Worm (Caenorhabditis elegans) whole organism, early embryonic: ENCODE results near the gene F29A7.4.

Experiments used
- B0310.2 ChIP-seq: sonication (generic microtip); optimal IDR thresholded peaks from 2 replicates; lab custom pipeline; 2016; ENCODE audit warnings: mild to moderate bottlenecking, missing genetic modification characterization, missing compliant biosample characterization
- F13C5.2 ChIP-seq: sonication (generic microtip); optimal IDR thresholded peaks from 2 replicates; lab custom pipeline; 2017; ENCODE audit warnings: mild to moderate bottlenecking, missing genetic modification characterization, inconsistent platforms, missing compliant biosample characterization
- aly-1 ChIP-seq: sonication (generic microtip); optimal IDR thresholded peaks from 2 replicates; lab custom pipeline; 2016; ENCODE audit warnings: missing genetic modification characterization, missing compliant biosample characterization
- ama-1 ChIP-seq: fragments of 150-350 bp; optimal IDR thresholded peaks from 2 replicates; lab custom pipeline; 2014
- ceh-13 ChIP-seq: fragments of 200-800 bp; sonication (Bioruptor generic); optimal IDR thresholded peaks from 2 replicates; lab custom pipeline; 2018; ENCODE audit warnings: mild to moderate bottlenecking, missing genetic modification characterization, missing compliant biosample characterization
- ceh-36 ChIP-seq: sonication (generic microtip); optimal IDR thresholded peaks from 2 replicates; lab custom pipeline; 2016; ENCODE audit warnings: missing genetic modification characterization, inconsistent platforms, missing compliant biosample characterization
- ets-7 ChIP-seq: sonication (generic microtip); optimal IDR thresholded peaks from 2 replicates; lab custom pipeline; 2016; ENCODE audit warnings: missing genotype, missing genetic modification characterization, missing compliant biosample characterization
- flt-1 ChIP-seq: fragments of 200-800 bp; sonication (Bioruptor generic); IDR thresholded peaks from 2 replicates; pipeline ENCODE4 v1.3.6; 2022; ENCODE audit warnings: missing genetic modification characterization, missing compliant biosample characterization
- hmbx-1 ChIP-seq: sonication (generic microtip); optimal IDR thresholded peaks from 2 replicates; lab custom pipeline; 2016; ENCODE audit warnings: mild to moderate bottlenecking, missing genetic modification characterization, missing compliant biosample characterization
- hmg-4 ChIP-seq: fragments of 200-800 bp; sonication (Bioruptor generic); optimal IDR thresholded peaks from 2 replicates; lab custom pipeline; 2018; ENCODE audit warnings: mild to moderate bottlenecking, missing genetic modification characterization, missing compliant biosample characterization
- hnd-1 ChIP-seq: sonication (generic microtip); optimal IDR thresholded peaks from 2 replicates; lab custom pipeline; 2016; ENCODE audit warnings: missing genetic modification characterization, missing compliant biosample characterization
- pes-1 ChIP-seq: fragments of 200-800 bp; sonication (Bioruptor generic); IDR thresholded peaks from 2 replicates; pipeline ENCODE4 v1.3.6; 2022; ENCODE audit warnings: missing genetic modification reagents, missing genetic modification characterization, missing compliant biosample characterization
- scrt-1 ChIP-seq: fragments of 200-800 bp; sonication (Bioruptor generic); IDR thresholded peaks from 2 replicates; pipeline ENCODE4 v1.3.6; 2022; ENCODE audit warnings: missing genetic modification characterization, missing compliant biosample characterization
- sea-1 ChIP-seq: fragments of 200-800 bp; sonication (Bioruptor generic); conservative IDR thresholded peaks from 2 replicates; pipeline ENCODE4 v1.3.6; 2022; ENCODE audit warnings: missing genetic modification characterization, missing compliant biosample characterization
- tbx-11 ChIP-seq: fragments of 200-800 bp; sonication (Bioruptor generic); IDR thresholded peaks from 2 replicates; pipeline ENCODE4 v1.3.6; 2022; ENCODE audit warnings: missing genetic modification characterization, missing compliant biosample characterization
- tbx-37 ChIP-seq: fragments of 200-800 bp; sonication (Bioruptor generic); conservative IDR thresholded peaks from 2 replicates; pipeline ENCODE4 v1.3.6; 2022; ENCODE audit warnings: missing genetic modification reagents, missing genetic modification characterization, missing compliant biosample characterization
- tra-4 ChIP-seq: sonication (generic microtip); optimal IDR thresholded peaks from 2 replicates; lab custom pipeline; 2017; ENCODE audit warnings: missing genetic modification characterization, missing compliant biosample characterization

F29A7.4 gene

ce11 chrII:2749595-2750048 lies at the start of gene F29A7.4:
Gene F29A7.4, plus strand, starts transcription at chrII:2749998.
- TF ChIP-seq ets-7 = no peak
- TF ChIP-seq scrt-1 (GFP tag; lab: Robert Waterston, UW) = no peak

ce11 chrII:2700229-2700628 lies 49.6 kb upstream of the F29A7.4 start, which contains the start of gene sri-61:
Gene sri-61, minus strand, starts transcription at chrII:2700329.
- TF ChIP-seq ceh-36 (tag; lab: Kevin White, UChicago) (no peak), hmbx-1 (no peak), ama-1 (lab: Kevin White, UChicago) (no peak), hmg-4 (GFP tag; lab: Kevin White, UChicago) (no peak), tbx-11 (GFP tag; lab: Robert Waterston, UW) (no peak), hnd-1 (tag; lab: Kevin White, UChicago) (no peak), flt-1 (GFP tag; lab: Robert Waterston, UW) (no peak), tra-4 (no peak), F13C5.2 (tag; lab: Kevin White, UChicago) (no peak), pes-1 (GFP tag; lab: Robert Waterston, UW) (no peak), ets-7 (no peak), ceh-13 (GFP tag; lab: Kevin White, UChicago) (no peak), B0310.2 (tag; lab: Kevin White, UChicago) (no peak), tbx-37 (no peak), aly-1 (tag; lab: Kevin White, UChicago) (no peak)

- TF ChIP-seq hmg-4 (GFP tag; lab: Kevin White, UChicago) (no peak), ceh-13 (GFP tag; lab: Kevin White, UChicago) (no peak), ceh-36 (tag; lab: Kevin White, UChicago) (no peak), ets-7 (no peak), pes-1 (GFP tag; lab: Robert Waterston, UW) (no peak), hmbx-1 (no peak), scrt-1 (GFP tag; lab: Robert Waterston, UW) (no peak)
Measured at ce11 chrII:2702757-2703156, 47.0 kb upstream of the F29A7.4 start, which contains the start of gene sri-60. Gene sri-60, minus strand, starts transcription at chrII:2702857.

DNA sequence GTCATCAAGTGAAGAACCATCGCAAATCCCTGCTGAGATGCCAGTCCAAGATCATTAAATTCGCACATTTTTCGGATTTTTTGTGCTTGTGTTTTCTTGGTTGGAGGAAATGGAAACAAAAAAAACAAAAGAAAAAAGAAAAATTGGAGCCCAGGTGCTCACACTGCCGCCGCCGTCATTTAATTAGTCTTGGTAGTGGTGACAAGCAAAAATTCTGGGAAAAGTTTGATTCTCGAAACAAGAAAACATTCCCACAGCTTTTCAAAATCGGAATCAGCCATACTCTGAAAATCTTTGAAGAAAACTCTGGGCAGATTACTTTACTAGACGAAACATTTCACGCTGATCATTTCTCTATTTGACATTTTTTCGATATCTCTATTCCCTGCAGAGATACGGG lies 44.6 kb upstream of the F29A7.4 start, which contains the start of gene srh-128:
Gene srh-128 (minus strand): TSS at position 101 of the 400 bp plus-strand sequence.
- TF ChIP-seq B0310.2 (tag; lab: Kevin White, UChicago) (no peak), F13C5.2 (tag; lab: Kevin White, UChicago) (no peak), ets-7 (no peak), flt-1 (GFP tag; lab: Robert Waterston, UW) (no peak), hnd-1 (tag; lab: Kevin White, UChicago) (no peak), hmg-4 (GFP tag; lab: Kevin White, UChicago) (no peak), ceh-36 (tag; lab: Kevin White, UChicago) (no peak), pes-1 (GFP tag; lab: Robert Waterston, UW) (no peak), hmbx-1 (no peak), tbx-11 (GFP tag; lab: Robert Waterston, UW) (no peak), tbx-37 (no peak)

ce11 chrII:2707872-2708271 lies 41.9 kb upstream of the F29A7.4 start, which contains the start of gene Y47G7B.2:
Gene Y47G7B.2, minus strand, starts transcription at chrII:2708014.
- no peak for TF ChIP-seq ama-1 (lab: Kevin White, UChicago)
- no peak for TF ChIP-seq F13C5.2 (tag; lab: Kevin White, UChicago)
- TF ChIP-seq flt-1 (GFP tag; lab: Robert Waterston, UW) = no peak
- no peak for TF ChIP-seq ets-7
- TF ChIP-seq tbx-11 (GFP tag; lab: Robert Waterston, UW) = no peak
- no peak for TF ChIP-seq tra-4
- no peak for TF ChIP-seq ceh-36 (tag; lab: Kevin White, UChicago)
- TF ChIP-seq scrt-1 (GFP tag; lab: Robert Waterston, UW) = no peak
- no peak for TF ChIP-seq tbx-37
- no peak for TF ChIP-seq hmbx-1
- no peak for TF ChIP-seq pes-1 (GFP tag; lab: Robert Waterston, UW)

- TF ChIP-seq F13C5.2 (tag; lab: Kevin White, UChicago) (no peak), ama-1 (lab: Kevin White, UChicago) (no peak), scrt-1 (GFP tag; lab: Robert Waterston, UW) (no peak), hmg-4 (GFP tag; lab: Kevin White, UChicago) (no peak), aly-1 (tag; lab: Kevin White, UChicago) (no peak), ceh-36 (tag; lab: Kevin White, UChicago) (no peak), tra-4 (no peak), ceh-13 (GFP tag; lab: Kevin White, UChicago) (no peak), ets-7 (no peak), hmbx-1 (no peak), flt-1 (GFP tag; lab: Robert Waterston, UW) (no peak), sea-1 (GFP tag; lab: Robert Waterston, UW) (no peak), tbx-11 (GFP tag; lab: Robert Waterston, UW) (no peak), hnd-1 (tag; lab: Kevin White, UChicago) (no peak)
Measured at ce11 chrII:2709942-2710341, 39.9 kb upstream of the F29A7.4 start, which contains the start of gene T05A8.1. Gene T05A8.1, minus strand, starts transcription at chrII:2710042.

DNA sequence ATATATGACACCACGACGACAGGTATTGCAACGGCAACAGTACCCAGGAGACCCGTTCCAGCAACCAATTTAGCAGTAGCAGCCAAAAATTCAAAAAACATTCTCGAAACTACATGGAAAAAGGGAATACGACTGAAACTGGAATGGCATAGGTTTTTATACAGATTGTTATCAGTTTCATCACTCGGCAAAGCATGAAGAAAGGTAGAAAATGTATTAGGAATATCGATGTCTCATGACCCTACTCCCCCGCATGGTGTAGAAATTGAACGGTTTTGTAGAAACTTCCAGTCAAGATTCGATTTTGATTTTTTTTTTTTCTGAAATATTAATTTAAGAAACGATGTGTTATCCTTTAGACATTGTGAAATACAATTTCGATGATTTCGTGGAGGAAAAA lies 38.9 kb upstream of the F29A7.4 start, which contains the start of gene T05A8.2:
Gene T05A8.2 (minus strand): TSS at position 101 of the 400 bp plus-strand sequence.
- TF ChIP-seq aly-1 (tag; lab: Kevin White, UChicago) (no peak), ama-1 (lab: Kevin White, UChicago) (no peak), sea-1 (GFP tag; lab: Robert Waterston, UW) (no peak), F13C5.2 (tag; lab: Kevin White, UChicago) (no peak), hnd-1 (tag; lab: Kevin White, UChicago) (no peak), ets-7 (no peak)

- TF ChIP-seq ceh-36 (tag; lab: Kevin White, UChicago) (no peak), hmbx-1 (no peak), ama-1 (lab: Kevin White, UChicago) (no peak), aly-1 (tag; lab: Kevin White, UChicago) (no peak), ceh-13 (GFP tag; lab: Kevin White, UChicago) (no peak), tbx-37 (no peak), flt-1 (GFP tag; lab: Robert Waterston, UW) (no peak), F13C5.2 (tag; lab: Kevin White, UChicago) (no peak), tra-4 (no peak), sea-1 (GFP tag; lab: Robert Waterston, UW) (no peak), hmg-4 (GFP tag; lab: Kevin White, UChicago) (no peak), B0310.2 (tag; lab: Kevin White, UChicago) (no peak), hnd-1 (tag; lab: Kevin White, UChicago) (no peak), tbx-11 (GFP tag; lab: Robert Waterston, UW) (no peak), scrt-1 (GFP tag; lab: Robert Waterston, UW) (no peak), ets-7 (no peak), pes-1 (GFP tag; lab: Robert Waterston, UW) (no peak)
Measured at ce11 chrII:2717335-2717734, 32.5 kb upstream of the F29A7.4 start, which contains the start of gene T05A8.3. Gene T05A8.3, minus strand, starts transcription at chrII:2717435.
